Worm (Caenorhabditis elegans) whole organism, L1 larva: ENCODE results near the gene Y54G9A.5.

Experiments
- C04F5.9 ChIP-seq: sonication (generic microtip); optimal IDR thresholded peaks from 2 replicates; lab custom pipeline; 2016; ENCODE audit warnings: missing genetic modification characterization, missing compliant biosample characterization
- efl-3 ChIP-seq: fragments of 200-800 bp; sonication (Bioruptor generic); optimal IDR thresholded peaks from 2 replicates; lab custom pipeline; 2018; ENCODE audit warnings: mild to moderate bottlenecking, missing genetic modification characterization, missing compliant biosample characterization
- elt-3 ChIP-seq, 6 experiments: fragments of 150-350 bp in 1 of 6; sonication (generic microtip); optimal IDR thresholded peaks; 2 replicates each; lab custom pipeline; 2017 to 2018; ENCODE audit warnings: missing biosample characterization in 6 of 6, missing genetic modification characterization in 6 of 6, inconsistent platforms in 1 of 6
- lin-15B ChIP-seq: fragments of 150-350 bp; sonication (generic microtip); optimal IDR thresholded peaks from 3 replicates; lab custom pipeline; 2014; ENCODE audit warnings: missing biosample characterization, missing genetic modification characterization
- lin-39 ChIP-seq: fragments of 150-350 bp; optimal IDR thresholded peaks from 2 replicates; lab custom pipeline; 2014; ENCODE audit warnings: missing biosample characterization, missing genetic modification reagents, missing genetic modification characterization
- nhr-11 ChIP-seq: fragments of 150-350 bp; optimal IDR thresholded peaks from 2 replicates; lab custom pipeline; 2014; ENCODE audit warnings: missing biosample characterization, missing genetic modification characterization
- nhr-237 ChIP-seq: fragments of 150-350 bp; optimal IDR thresholded peaks from 2 replicates; lab custom pipeline; 2014; ENCODE audit warnings: missing biosample characterization, missing genetic modification characterization
- nhr-77 ChIP-seq: fragments of 150-350 bp; optimal IDR thresholded peaks from 2 replicates; lab custom pipeline; 2014; ENCODE audit warnings: missing biosample characterization, missing genetic modification characterization
- sup-37 ChIP-seq: fragments of 200-800 bp; sonication (Bioruptor generic); optimal IDR thresholded peaks from 2 replicates; lab custom pipeline; 2018; ENCODE audit warnings: mild to moderate bottlenecking, missing genetic modification characterization, missing compliant biosample characterization
- zip-4 ChIP-seq: fragments of 200-800 bp; sonication (Bioruptor generic); optimal IDR thresholded peaks from 2 replicates; lab custom pipeline; 2018; ENCODE audit warnings: mild to moderate bottlenecking, missing genetic modification characterization, moderate library complexity, missing compliant biosample characterization

DNA sequence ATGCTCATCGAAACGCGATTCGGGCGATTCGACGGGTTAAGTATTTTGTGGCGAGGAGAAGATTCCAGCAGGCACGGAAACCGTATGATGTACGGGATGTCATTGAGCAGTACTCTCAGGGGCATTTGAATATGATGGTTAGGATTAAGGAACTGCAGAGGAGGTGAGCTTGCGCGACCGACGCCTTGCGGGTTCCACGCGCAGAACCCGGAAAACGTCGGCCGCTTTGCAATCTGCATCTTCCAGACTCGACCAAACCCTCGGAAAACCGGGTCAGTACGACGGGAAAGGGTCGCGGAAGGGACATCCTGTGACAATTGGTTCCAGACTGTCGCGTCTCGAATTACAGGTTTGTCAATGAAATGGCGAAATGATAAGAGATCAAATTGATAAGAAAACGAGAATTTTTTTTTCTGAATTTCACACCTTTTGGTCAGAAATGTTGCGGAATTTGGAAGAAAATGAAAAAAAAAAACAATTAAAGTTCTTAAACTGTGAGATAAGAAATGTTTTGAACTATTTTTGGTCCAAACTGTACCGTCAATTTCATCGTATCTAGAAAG, 11.2 kb upstream of the Y54G9A.5 start:
- no peak for TF ChIP-seq nhr-237 (tag; lab: Kevin White, UChicago)
- no peak for TF ChIP-seq nhr-77 (tag; lab: Kevin White, UChicago)
- no peak for TF ChIP-seq elt-3 (tag; optimal IDR thresholded peaks at IDR 0.05; lab: Kevin White, UChicago)
- TF ChIP-seq lin-39 (tag; lab: Kevin White, UChicago): no peak
- no peak for TF ChIP-seq lin-15B (tag; lab: Kevin White, UChicago)
- no peak for TF ChIP-seq nhr-11 (tag; lab: Kevin White, UChicago)
- TF ChIP-seq zip-4 (GFP tag; lab: Kevin White, UChicago): no peak
- TF ChIP-seq efl-3 (GFP tag; lab: Kevin White, UChicago): no peak
- no peak for TF ChIP-seq sup-37 (GFP tag; lab: Kevin White, UChicago)
- no peak for TF ChIP-seq C04F5.9
